Fruit fly (Drosophila melanogaster) whole organism, adult: Measurements from ENCODE around the gene Dis3l2.

ENCODE experiments used
- CG11617 ChIP-seq: fragments of 200-800 bp; sonication (Bioruptor generic); optimal IDR thresholded peaks from 2 replicates; lab custom pipeline; 2017; ENCODE audit warnings: mild to moderate bottlenecking, missing biosample characterization, missing genetic modification reagents, missing genetic modification characterization
- CG12768 ChIP-seq: fragments of 200-800 bp; sonication (Bioruptor generic); optimal IDR thresholded peaks from 2 replicates; lab custom pipeline; 2017; ENCODE audit warnings: missing biosample characterization, missing genetic modification characterization, mild to moderate bottlenecking, moderate library complexity, missing genetic modification reagents
- CG14711 ChIP-seq: fragments of 200-800 bp; sonication (Bioruptor generic); optimal IDR thresholded peaks from 2 replicates; lab custom pipeline; 2018; ENCODE audit warnings: missing biosample characterization, mild to moderate bottlenecking, missing genetic modification characterization, moderate library complexity
- CG1620 ChIP-seq: fragments of 200-800 bp; sonication (Bioruptor generic); optimal IDR thresholded peaks from 2 replicates; lab custom pipeline; 2016; ENCODE audit warnings: missing biosample characterization, missing genetic modification characterization
- CG33017 ChIP-seq: fragments of 200-800 bp; sonication (Bioruptor generic); optimal IDR thresholded peaks from 2 replicates; lab custom pipeline; 2018; ENCODE audit warnings: missing biosample characterization, mild to moderate bottlenecking, missing genetic modification characterization, moderate library complexity
- CG5204 ChIP-seq: fragments of 200-800 bp; sonication (Bioruptor generic); optimal IDR thresholded peaks from 2 replicates; lab custom pipeline; 2016; ENCODE audit warnings: missing biosample characterization, missing genetic modification characterization
- CG7045 ChIP-seq: fragments of 200-800 bp; sonication (Bioruptor generic); optimal IDR thresholded peaks from 2 replicates; lab custom pipeline; 2017; ENCODE audit warnings: missing biosample characterization, mild to moderate bottlenecking, missing genetic modification characterization
- CG7101 ChIP-seq: fragments of 200-800 bp; sonication (Bioruptor generic); optimal IDR thresholded peaks from 2 replicates; lab custom pipeline; 2018; ENCODE audit warnings: missing biosample characterization, mild to moderate bottlenecking, missing genetic modification characterization, moderate library complexity
- Clk ChIP-seq: fragments of 200-800 bp; sonication (Bioruptor generic); optimal IDR thresholded peaks from 2 replicates; lab custom pipeline; 2017; ENCODE audit warnings: missing biosample characterization, missing genetic modification characterization
- Crg-1 ChIP-seq: fragments of 200-800 bp; sonication (Bioruptor generic); optimal IDR thresholded peaks from 2 replicates; lab custom pipeline; 2016; ENCODE audit warnings: missing biosample characterization, missing genetic modification characterization
- Hr96 ChIP-seq: fragments of 200-800 bp; sonication (Bioruptor generic); optimal IDR thresholded peaks from 2 replicates; lab custom pipeline; 2016; ENCODE audit warnings: missing biosample characterization, missing genetic modification characterization
- Mnt ChIP-seq: fragments of 200-800 bp; sonication (Bioruptor generic); optimal IDR thresholded peaks from 2 replicates; lab custom pipeline; 2016; ENCODE audit warnings: missing biosample characterization, mild to moderate bottlenecking, missing genetic modification characterization
- bab1 ChIP-seq: fragments of 200-800 bp; sonication (Bioruptor generic); optimal IDR thresholded peaks from 3 replicates; lab custom pipeline; 2019; ENCODE audit warnings: missing biosample characterization, mild to moderate bottlenecking, missing genetic modification characterization, moderate library complexity
- cic ChIP-seq: fragments of 200-800 bp; sonication (Bioruptor generic); optimal IDR thresholded peaks from 2 replicates; lab custom pipeline; 2017; ENCODE audit warnings: missing biosample characterization, mild to moderate bottlenecking, missing genetic modification characterization, moderate library complexity
- cnc ChIP-seq, 2 experiments: fragments of >200 bp; optimal IDR thresholded peaks; 2 replicates each; lab custom pipeline; 2017
- kay ChIP-seq: fragments of 200-800 bp; sonication (Bioruptor generic); peaks from one replicate; lab custom pipeline; 2016; ENCODE audit warnings: missing biosample characterization, missing genetic modification characterization, borderline replicate concordance
- ovo ChIP-seq: fragments of 200-800 bp; sonication (Bioruptor generic); optimal IDR thresholded peaks from 2 replicates; lab custom pipeline; 2016; ENCODE audit warnings: missing biosample characterization, missing genetic modification characterization
- pad ChIP-seq: fragments of 200-800 bp; sonication (Bioruptor generic); optimal IDR thresholded peaks from 3 replicates; lab custom pipeline; 2017; ENCODE audit warnings: missing biosample characterization, missing genetic modification characterization, mild to moderate bottlenecking, moderate library complexity, missing genetic modification reagents
- tj ChIP-seq: fragments of 200-800 bp; sonication (Bioruptor generic); optimal IDR thresholded peaks from 3 replicates; lab custom pipeline; 2017; ENCODE audit warnings: missing biosample characterization, mild to moderate bottlenecking, missing genetic modification characterization, moderate library complexity
- toe ChIP-seq: fragments of 200-800 bp; sonication (Bioruptor generic); optimal IDR thresholded peaks from 2 replicates; lab custom pipeline; 2016; ENCODE audit warnings: missing biosample characterization, missing genetic modification characterization

Dis3l2 gene

DNA sequence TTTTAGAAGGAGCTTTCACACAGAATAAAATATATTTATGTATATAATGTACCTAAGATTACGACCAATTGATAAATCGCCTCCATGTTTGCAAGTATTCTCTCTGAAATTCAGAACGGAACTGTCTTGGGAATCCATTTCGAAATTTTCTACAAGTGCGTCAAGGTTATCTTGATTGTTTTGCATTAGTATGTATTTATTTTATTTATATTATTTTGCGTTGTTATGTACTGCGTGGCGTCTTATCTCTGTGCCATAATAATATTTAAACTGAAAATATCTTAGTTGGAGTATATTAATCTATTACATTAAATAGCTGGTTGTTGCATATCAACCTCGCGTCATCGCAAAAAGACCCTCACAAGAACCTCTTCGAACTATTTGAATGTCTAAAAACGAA is 19.0 kb downstream of the Dis3l2 start, which contains the start of gene CG42846:
TSS of gene CG42846 (minus strand) at position 101 of the 400 bp plus-strand sequence.
- TF ChIP-seq CG1620 (GFP tag; lab: Kevin White, UChicago) (no peak), bab1 (GFP tag; lab: Kevin White, UChicago) (no peak), pad (GFP tag; lab: Kevin White, UChicago) (no peak), CG14711 (tag; lab: Kevin White, UChicago) (no peak), CG12768 (no peak), kay (GFP tag; lab: Kevin White, UChicago) (no peak), Mnt (GFP tag; lab: Kevin White, UChicago) (no peak), CG5204 (no peak), toe (GFP tag; lab: Kevin White, UChicago) (no peak), Crg-1 (GFP tag; lab: Kevin White, UChicago) (no peak), CG11617 (GFP tag; lab: Kevin White, UChicago) (no peak), CG7101 (tag; lab: Kevin White, UChicago) (no peak), cic (GFP tag; lab: Kevin White, UChicago) (no peak), Clk (GFP tag; lab: Kevin White, UChicago) (no peak), tj (GFP tag; lab: Kevin White, UChicago) (no peak), cnc (optimal IDR thresholded peaks at IDR 0.05; lab: Kevin White, UChicago) (no peak), Hr96 (no peak)

DNA sequence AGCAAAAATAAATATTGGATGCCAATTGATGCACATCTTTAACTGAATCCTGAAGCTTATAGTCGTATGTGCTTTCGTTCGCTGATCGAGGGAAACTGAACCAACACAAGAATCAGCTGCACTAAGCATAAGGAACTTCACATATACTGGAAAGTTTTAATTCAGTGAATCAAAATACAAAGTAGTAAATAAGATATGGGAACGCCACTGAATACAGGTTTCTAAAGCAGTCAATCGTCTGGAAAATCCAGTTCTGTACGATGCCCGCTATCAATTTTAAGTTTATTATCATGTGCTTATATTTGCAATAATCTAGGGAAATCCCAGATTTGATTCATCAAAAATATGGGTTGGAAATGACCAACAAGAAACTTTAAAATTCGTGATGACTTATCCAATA is 19.8 kb downstream of the Dis3l2 start, which contains the start of gene CG34454:
TSS of gene CG34454 (minus strand) at position 84 of the 400 bp plus-strand sequence.
- TF ChIP-seq CG33017 (tag; lab: Kevin White, UChicago) (no peak), CG12768 (no peak), bab1 (GFP tag; lab: Kevin White, UChicago) (no peak), CG14711 (tag; lab: Kevin White, UChicago) (no peak), CG7101 (tag; lab: Kevin White, UChicago) (no peak), Mnt (GFP tag; lab: Kevin White, UChicago) (no peak), CG1620 (GFP tag; lab: Kevin White, UChicago) (no peak), toe (GFP tag; lab: Kevin White, UChicago) (no peak), pad (GFP tag; lab: Kevin White, UChicago) (no peak), CG5204 (no peak), Hr96 (no peak), Clk (GFP tag; lab: Kevin White, UChicago) (no peak), CG7045 (GFP tag; lab: Kevin White, UChicago) (no peak), ovo (GFP tag; lab: Kevin White, UChicago) (no peak), CG11617 (GFP tag; lab: Kevin White, UChicago) (no peak)

DNA sequence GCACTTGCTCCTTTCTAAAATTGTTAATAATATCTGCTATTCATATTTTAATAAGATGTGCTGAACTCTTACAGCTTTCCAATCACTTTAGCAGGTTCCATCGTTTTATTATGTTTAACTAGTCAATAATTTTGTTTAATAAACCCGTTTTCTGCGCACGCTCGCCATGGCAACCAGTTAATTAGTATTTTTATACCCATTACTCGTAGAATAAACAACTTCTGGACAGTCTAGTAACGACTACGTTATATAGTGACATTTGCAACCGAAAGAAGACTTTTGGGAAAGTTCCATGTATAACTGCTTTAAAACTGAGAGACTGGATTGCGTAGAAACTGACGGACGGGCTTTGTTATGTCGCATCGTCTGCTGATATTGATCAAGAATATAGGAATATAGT is 20.7 kb downstream of the Dis3l2 start, which contains the start of gene CG34453:
TSS of gene CG34453 (minus strand) at position 101 of the 400 bp plus-strand sequence.
- TF ChIP-seq CG12768 (no peak), Crg-1 (GFP tag; lab: Kevin White, UChicago) (no peak), kay (GFP tag; lab: Kevin White, UChicago) (no peak), Hr96 (no peak), CG11617 (GFP tag; lab: Kevin White, UChicago) (no peak), toe (GFP tag; lab: Kevin White, UChicago) (no peak), cic (GFP tag; lab: Kevin White, UChicago) (no peak), ovo (GFP tag; lab: Kevin White, UChicago) (no peak), bab1 (GFP tag; lab: Kevin White, UChicago) (no peak), CG7045 (GFP tag; lab: Kevin White, UChicago) (no peak), CG1620 (GFP tag; lab: Kevin White, UChicago) (no peak), pad (GFP tag; lab: Kevin White, UChicago) (no peak), CG5204 (no peak)

DNA sequence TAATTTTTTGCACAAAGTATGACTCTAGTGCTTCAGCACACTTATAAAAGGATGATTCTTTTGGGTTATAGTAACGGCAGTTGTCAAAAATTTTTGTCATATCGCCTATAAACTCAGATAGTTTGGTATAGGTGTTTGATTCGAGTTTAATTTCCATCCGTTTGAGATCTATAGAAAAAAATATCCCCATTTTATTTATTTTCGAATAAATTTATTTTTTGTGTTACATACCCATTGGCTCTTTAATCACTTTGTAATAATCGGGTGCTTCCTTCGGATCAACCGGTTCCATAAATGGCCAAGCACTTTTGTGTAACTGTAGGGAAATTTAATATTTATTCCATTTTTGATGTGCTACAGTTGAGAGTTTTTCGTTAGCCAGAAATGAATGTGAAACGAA is 21.8 kb downstream of the Dis3l2 start:
- no peak for TF ChIP-seq CG12768
- TF ChIP-seq kay (GFP tag; lab: Kevin White, UChicago) = peak; percentile 96

DNA sequence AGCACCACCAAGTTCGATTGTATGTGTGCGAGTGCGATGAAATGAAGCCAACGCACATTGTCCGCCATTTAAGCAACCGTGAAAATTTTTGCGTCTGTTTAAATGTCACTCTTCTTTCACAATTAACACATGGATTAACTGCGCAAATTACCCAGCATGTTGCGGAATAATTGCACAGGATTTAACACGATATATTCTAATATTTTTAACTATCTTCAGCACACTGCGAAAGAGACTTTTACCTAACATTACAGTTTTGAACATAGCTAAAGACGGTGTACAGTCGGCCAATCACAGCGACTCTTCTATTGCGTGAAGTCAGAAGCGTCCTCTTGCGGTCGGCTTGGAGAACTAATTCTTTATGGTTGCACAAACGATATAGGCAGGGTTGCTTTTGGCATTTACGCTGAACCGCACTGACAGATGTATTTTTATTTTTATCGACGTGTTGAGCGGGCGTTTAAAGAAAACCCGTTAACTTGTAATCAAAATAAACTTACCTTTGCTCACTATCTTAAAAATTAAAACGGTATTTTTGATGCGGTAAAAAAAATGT is 34.2 kb downstream of the Dis3l2 start:
- TF ChIP-seq Clk (GFP tag; lab: Kevin White, UChicago) (peak; percentile 47), pad (GFP tag; lab: Kevin White, UChicago) (peak; percentile 34), bab1 (GFP tag; lab: Kevin White, UChicago) (peak; percentile 82), Mnt (GFP tag; lab: Kevin White, UChicago) (peak; percentile 74), tj (GFP tag; lab: Kevin White, UChicago) (peak; percentile 34), CG11617 (GFP tag; lab: Kevin White, UChicago) (peak; percentile 43), Hr96 (no peak), cnc (optimal IDR thresholded peaks at IDR 0.05; lab: Kevin White, UChicago) (no peak), CG12768 (no peak), CG7101 (tag; lab: Kevin White, UChicago) (peak; percentile 63), CG33017 (tag; lab: Kevin White, UChicago) (no peak), ovo (GFP tag; lab: Kevin White, UChicago) (peak; percentile 37), kay (GFP tag; lab: Kevin White, UChicago) (no peak), cic (GFP tag; lab: Kevin White, UChicago) (peak; percentile 22), CG7045 (GFP tag; lab: Kevin White, UChicago) (peak; percentile 18), toe (GFP tag; lab: Kevin White, UChicago) (no peak), CG14711 (tag; lab: Kevin White, UChicago) (peak; percentile 83), Crg-1 (GFP tag; lab: Kevin White, UChicago) (peak; percentile 68), CG1620 (GFP tag; lab: Kevin White, UChicago) (peak; percentile 54), CG5204 (no peak)
